Fruit fly (Drosophila melanogaster) whole organism, pupa: ENCODE results near the gene Sec13.

Experiments used
- CG10348 ChIP-seq: fragments of 200-800 bp; sonication (Bioruptor generic); IDR thresholded peaks from 2 replicates; pipeline ENCODE4 v1.3.6; 2022; ENCODE audit warnings: missing biosample characterization, missing genetic modification characterization
- CG12605 ChIP-seq: fragments of 200-800 bp; sonication (Bioruptor generic); IDR thresholded peaks from 2 replicates; pipeline ENCODE4 v1.3.6; 2022; ENCODE audit warnings: missing biosample characterization, missing genetic modification characterization
- CG13204 ChIP-seq: fragments of 200-800 bp; sonication (Bioruptor generic); optimal IDR thresholded peaks from 2 replicates; lab custom pipeline; 2018; ENCODE audit warnings: missing biosample characterization, mild to moderate bottlenecking, missing genetic modification characterization, moderate library complexity
- CG14655 ChIP-seq: fragments of 200-800 bp; sonication (Bioruptor generic); optimal IDR thresholded peaks from 3 replicates; lab custom pipeline; 2017; ENCODE audit warnings: mild to moderate bottlenecking, missing biosample characterization, missing genetic modification reagents, missing genetic modification characterization
- CG15710 ChIP-seq: fragments of 200-800 bp; sonication (Bioruptor generic); optimal IDR thresholded peaks from 2 replicates; lab custom pipeline; 2018; ENCODE audit warnings: missing biosample characterization, mild to moderate bottlenecking, missing genetic modification characterization, moderate library complexity
- CG17806 ChIP-seq: fragments of 200-800 bp; sonication (Bioruptor generic); optimal IDR thresholded peaks from 2 replicates; lab custom pipeline; 2018; ENCODE audit warnings: missing biosample characterization, mild to moderate bottlenecking, missing genetic modification characterization, moderate library complexity
- CG32121 ChIP-seq: fragments of 200-800 bp; sonication (Bioruptor generic); IDR thresholded peaks from 2 replicates; pipeline ENCODE4 v1.3.6; 2022; ENCODE audit warnings: missing biosample characterization, missing genetic modification characterization
- CG34367 ChIP-seq: fragments of 200-800 bp; sonication (Bioruptor generic); optimal IDR thresholded peaks from 2 replicates; lab custom pipeline; 2018; ENCODE audit warnings: missing biosample characterization, mild to moderate bottlenecking, missing genetic modification characterization
- CG4496 ChIP-seq: fragments of 200-800 bp; sonication (Bioruptor generic); IDR thresholded peaks from 3 replicates; pipeline ENCODE4 v1.3.6; 2022; ENCODE audit warnings: missing biosample characterization, missing genetic modification characterization
- CG8159 ChIP-seq: fragments of 200-800 bp; sonication (Bioruptor generic); optimal IDR thresholded peaks from 3 replicates; lab custom pipeline; 2018; ENCODE audit warnings: missing biosample characterization, mild to moderate bottlenecking, missing genetic modification characterization, moderate library complexity
- CG8301 ChIP-seq: fragments of 200-800 bp; sonication (Bioruptor generic); optimal IDR thresholded peaks from 2 replicates; lab custom pipeline; 2018; ENCODE audit warnings: missing biosample characterization, mild to moderate bottlenecking, missing genetic modification characterization
- CG9948 ChIP-seq: fragments of 200-800 bp; sonication (Bioruptor generic); optimal IDR thresholded peaks from 2 replicates; lab custom pipeline; 2018; ENCODE audit warnings: missing biosample characterization, mild to moderate bottlenecking, missing genetic modification characterization, moderate library complexity
- D1 ChIP-seq: fragments of 200-800 bp; sonication (Bioruptor generic); optimal IDR thresholded peaks from 2 replicates; lab custom pipeline; 2018; ENCODE audit warnings: missing biosample characterization, mild to moderate bottlenecking, missing genetic modification characterization, moderate library complexity
- EcR ChIP-seq: fragments of 200-800 bp; sonication (Bioruptor generic); optimal IDR thresholded peaks from 3 replicates; lab custom pipeline; 2019; ENCODE audit warnings: missing biosample characterization, missing genetic modification characterization, mild to moderate bottlenecking, moderate library complexity, missing genetic modification reagents
- Ets98B ChIP-seq: fragments of 200-800 bp; sonication (Bioruptor generic); IDR thresholded peaks from 2 replicates; pipeline ENCODE4 v1.3.6; 2022; ENCODE audit warnings: missing biosample characterization, missing genetic modification characterization
- Pif1A ChIP-seq: fragments of 200-800 bp; sonication (Bioruptor generic); optimal IDR thresholded peaks from 3 replicates; lab custom pipeline; 2016; ENCODE audit warnings: missing biosample characterization, missing genetic modification characterization
- Pif1B ChIP-seq: fragments of 200-800 bp; sonication (Bioruptor generic); optimal IDR thresholded peaks from 3 replicates; lab custom pipeline; 2016; ENCODE audit warnings: missing biosample characterization, missing genetic modification characterization
- Snoo ChIP-seq: fragments of 200-800 bp; sonication (Bioruptor generic); optimal IDR thresholded peaks from 3 replicates; lab custom pipeline; 2017; ENCODE audit warnings: missing biosample characterization, mild to moderate bottlenecking, missing genetic modification characterization, inconsistent platforms
- fd96Ca ChIP-seq: fragments of 200-800 bp; sonication (Bioruptor generic); IDR thresholded peaks from 3 replicates; pipeline ENCODE4 v1.3.6; 2022; ENCODE audit warnings: missing biosample characterization, missing genetic modification characterization
- gl ChIP-seq: fragments of 200-800 bp; sonication (Bioruptor generic); optimal IDR thresholded peaks from 2 replicates; lab custom pipeline; 2018; ENCODE audit warnings: missing biosample characterization, mild to moderate bottlenecking, missing genetic modification characterization
- rn ChIP-seq: fragments of 200-800 bp; sonication (Bioruptor generic); IDR thresholded peaks from 2 replicates; pipeline ENCODE4 v1.3.6; 2022; ENCODE audit warnings: missing biosample characterization, missing genetic modification characterization

Sec13 gene

dm6 chr3R:23334866-23335265 lies 21.2 kb upstream of the Sec13 start:
- TF ChIP-seq Pif1A (GFP tag; lab: Kevin White, UChicago): peak; percentile 55
- TF ChIP-seq fd96Ca: peak; percentile 42; the same call in 1 of the 3 replicates
- peak; percentile 52 for TF ChIP-seq Pif1B (GFP tag; lab: Kevin White, UChicago)
- peak; percentile 77 for TF ChIP-seq CG17806 (tag; lab: Kevin White, UChicago)
- TF ChIP-seq CG14655 (GFP tag; lab: Kevin White, UChicago): peak; percentile 64
- peak; percentile 67 for TF ChIP-seq CG9948 (tag; lab: Kevin White, UChicago)
- peak; percentile 57 for TF ChIP-seq gl (tag; lab: Kevin White, UChicago)
- TF ChIP-seq CG12605 (GFP tag; lab: Robert Waterston, UW): no peak
- TF ChIP-seq CG15710 (tag; lab: Kevin White, UChicago): peak; percentile 75
- peak; percentile 76 for TF ChIP-seq CG8159 (tag; lab: Kevin White, UChicago)
- peak; percentile 58 for TF ChIP-seq CG8301 (tag; lab: Kevin White, UChicago)
- no peak for TF ChIP-seq EcR
- TF ChIP-seq CG34367 (tag; lab: Kevin White, UChicago): peak; percentile 64
- TF ChIP-seq rn (GFP tag; lab: Robert Waterston, UW): no peak
- peak; percentile 59 for TF ChIP-seq CG32121 (GFP tag; lab: Robert Waterston, UW)
- TF ChIP-seq Ets98B: peak; percentile 45; the same call in 1 of the 2 replicates
- peak; percentile 63; the same call in 2 of the 3 replicates for TF ChIP-seq CG4496 (GFP tag; lab: Robert Waterston, UW)
- no peak for TF ChIP-seq CG13204
- peak; percentile 55 for TF ChIP-seq Snoo

- peak; percentile 73 for TF ChIP-seq CG15710 (tag; lab: Kevin White, UChicago)
- peak; percentile 27 for TF ChIP-seq Snoo
- TF ChIP-seq EcR: no peak
- no peak; the same call in 2 of the 3 replicates for TF ChIP-seq CG4496 (GFP tag; lab: Robert Waterston, UW)
- peak; percentile 51 for TF ChIP-seq CG17806 (tag; lab: Kevin White, UChicago)
- TF ChIP-seq D1 (tag; lab: Kevin White, UChicago): peak; percentile 54
- TF ChIP-seq CG34367 (tag; lab: Kevin White, UChicago): peak; percentile 67
- peak; percentile 47 for TF ChIP-seq Pif1B (GFP tag; lab: Kevin White, UChicago)
- TF ChIP-seq gl (tag; lab: Kevin White, UChicago): no peak
- peak; percentile 13 for TF ChIP-seq CG13204
- peak; percentile 59; the same call in 1 of the 3 replicates for TF ChIP-seq fd96Ca
- TF ChIP-seq CG12605 (GFP tag; lab: Robert Waterston, UW): 0 out of 2 replicates have a peak, but pooled peaks have one; percentile 16
- TF ChIP-seq CG9948 (tag; lab: Kevin White, UChicago): peak; percentile 67
- TF ChIP-seq CG32121 (GFP tag; lab: Robert Waterston, UW): peak; percentile 50; the same call in 1 of the 2 replicates
- TF ChIP-seq rn (GFP tag; lab: Robert Waterston, UW): no peak
- TF ChIP-seq CG8301 (tag; lab: Kevin White, UChicago): peak; percentile 65
- TF ChIP-seq CG14655 (GFP tag; lab: Kevin White, UChicago): peak; percentile 82
- no peak; the same call in 1 of the 2 replicates for TF ChIP-seq Ets98B
- TF ChIP-seq CG10348 (GFP tag; lab: Robert Waterston, UW): no peak
- TF ChIP-seq CG8159 (tag; lab: Kevin White, UChicago): peak; percentile 94
- peak; percentile 63 for TF ChIP-seq Pif1A (GFP tag; lab: Kevin White, UChicago)
Observed at dm6 chr3R:23335577-23335976, 20.5 kb upstream of the Sec13 start.

- TF ChIP-seq CG8301 (tag; lab: Kevin White, UChicago) (no peak), EcR (no peak), CG13204 (no peak)
Observed at dm6 chr3R:23336513-23336912, 19.6 kb upstream of the Sec13 start.

dm6 chr3R:23337183-23337825 lies 18.8 kb upstream of the Sec13 start:
- TF ChIP-seq CG10348 (GFP tag; lab: Robert Waterston, UW) (no peak), Snoo (peak; percentile 6)
- TF ChIP-seq, all 21 proteins: peak for 1

dm6 chr3R:23338290-23338689 lies 17.8 kb upstream of the Sec13 start:
- TF ChIP-seq CG32121 (GFP tag; lab: Robert Waterston, UW): no peak
- TF ChIP-seq CG17806 (tag; lab: Kevin White, UChicago): no peak
- TF ChIP-seq gl (tag; lab: Kevin White, UChicago): no peak
- no peak for TF ChIP-seq CG15710 (tag; lab: Kevin White, UChicago)
- TF ChIP-seq Pif1A (GFP tag; lab: Kevin White, UChicago): no peak
- TF ChIP-seq, all 21 proteins: peak for 0

dm6 chr3R:23340621-23341020 lies 15.5 kb upstream of the Sec13 start:
- TF ChIP-seq CG15710 (tag; lab: Kevin White, UChicago): no peak
- no peak for TF ChIP-seq Pif1A (GFP tag; lab: Kevin White, UChicago)
